Worm (Caenorhabditis elegans) whole organism, young adult: ENCODE data around the gene R11H6.4.

Experiments
- F52B5.7 ChIP-seq: sonication (generic microtip); optimal IDR thresholded peaks from 2 replicates; lab custom pipeline; 2016; ENCODE audit warnings: mild to moderate bottlenecking, missing genetic modification characterization, missing compliant biosample characterization
- F55B11.4 ChIP-seq: sonication (generic microtip); optimal IDR thresholded peaks from 2 replicates; lab custom pipeline; 2016; ENCODE audit warnings: missing compliant biosample characterization, missing genetic modification characterization, borderline replicate concordance; ENCODE audit not compliant: insufficient read depth
- ekl-4 ChIP-seq: fragments of 200-800 bp; sonication (Bioruptor generic); IDR thresholded peaks from 2 replicates; pipeline ENCODE4 v1.3.6; 2022; ENCODE audit warnings: missing genetic modification reagents, missing genetic modification characterization, missing compliant biosample characterization
- him-1 ChIP-seq: sonication (generic microtip); optimal IDR thresholded peaks from 2 replicates; lab custom pipeline; 2016; ENCODE audit warnings: missing genotype, missing genetic modification reagents, missing genetic modification characterization, missing compliant biosample characterization
- let-526 ChIP-seq: fragments of 200-800 bp; sonication (Bioruptor generic); IDR thresholded peaks from 2 replicates; pipeline ENCODE4 v1.3.6; 2022; ENCODE audit warnings: missing genetic modification reagents, missing genetic modification characterization, missing compliant biosample characterization
- madf-8 ChIP-seq: fragments of 200-800 bp; sonication (Bioruptor generic); conservative IDR thresholded peaks from 2 replicates; pipeline ENCODE4 v1.3.6; 2022; ENCODE audit warnings: missing genetic modification reagents, missing genetic modification characterization, missing compliant biosample characterization
- repo-1 ChIP-seq: sonication (generic microtip); optimal IDR thresholded peaks from 2 replicates; lab custom pipeline; 2017; ENCODE audit warnings: mild to moderate bottlenecking, missing genetic modification characterization, missing compliant biosample characterization
- ztf-6 ChIP-seq: fragments of 200-800 bp; sonication (Bioruptor generic); IDR thresholded peaks from 2 replicates; pipeline ENCODE4 v1.3.6; 2022; ENCODE audit warnings: missing genetic modification reagents, missing genetic modification characterization, missing compliant biosample characterization

DNA sequence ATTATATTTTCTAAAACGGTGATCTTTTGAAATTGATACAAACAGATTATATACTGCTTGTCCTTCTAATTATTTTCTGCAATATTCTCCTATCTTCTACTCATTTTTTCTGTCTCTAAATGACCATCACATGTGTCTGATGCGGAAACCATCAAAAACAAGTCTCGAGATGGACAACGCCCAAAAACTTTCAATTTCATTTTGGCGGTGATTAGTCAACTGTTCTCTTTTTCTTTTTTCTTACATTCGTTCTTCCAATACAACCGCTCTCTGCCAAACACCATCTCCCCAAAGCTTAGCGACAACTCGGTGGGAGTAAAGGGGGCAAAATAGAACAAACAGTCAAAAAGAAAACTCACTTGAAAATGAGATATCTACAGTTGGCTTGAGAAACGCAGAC is 23.6 kb downstream of the R11H6.4 start:
- TF ChIP-seq him-1 (tag; lab: Kevin White, UChicago): no peak
- no peak for TF ChIP-seq ztf-6 (GFP tag; lab: Robert Waterston, UW)
- no peak for TF ChIP-seq F55B11.4 (tag; lab: Kevin White, UChicago)
- no peak for TF ChIP-seq F52B5.7 (tag; lab: Kevin White, UChicago)
- no peak for TF ChIP-seq repo-1 (tag; lab: Kevin White, UChicago)
- TF ChIP-seq ekl-4: no peak
- no peak for TF ChIP-seq let-526 (GFP tag; lab: Robert Waterston, UW)
- TF ChIP-seq madf-8 (GFP tag; lab: Robert Waterston, UW): no peak
